In the genomic region with DNA sequence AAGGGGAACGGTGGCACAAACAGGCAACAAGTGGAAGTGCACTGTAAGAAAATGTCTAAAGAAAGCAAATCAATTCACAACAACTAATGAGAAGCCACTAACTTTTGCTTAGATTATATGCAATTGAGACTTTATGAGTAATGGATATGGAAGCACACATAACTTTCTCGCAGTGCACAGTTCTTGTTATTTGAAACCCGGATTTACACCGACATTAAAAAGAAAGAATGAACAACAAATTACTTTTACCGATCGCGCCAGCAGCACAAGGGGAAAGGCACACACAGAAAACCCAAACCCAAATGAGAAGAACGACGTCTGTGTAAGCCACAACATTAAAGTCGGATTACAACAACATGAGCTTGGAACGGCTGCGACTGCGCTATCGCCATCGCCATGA, we compare ENCODE assay signal across 1 fruit fly cellular context.
TF ChIP-seq lines count a peak whose summit lies in the region.

No protein-coding gene starts in this region.

TF ChIP-seq in whole organism, embryonic, 481 proteins besides CTCF, POLR2A, EP300 and RAD21 (continued from another document and continues in another):
- TF ChIP-seq ase (GFP tag; IDR thresholded peaks at IDR 0.05; lab: Robert Waterston, UW) (0 out of 3 replicates have a peak, but pooled peaks have one; percentile 25), CG10431 (GFP tag; optimal IDR thresholded peaks at IDR 0.05; lab: Kevin White, UChicago) (peak; percentile 65), Mrtf (GFP tag; IDR thresholded peaks at IDR 0.05; lab: Robert Waterston, UW) (no peak), CG15514 (GFP tag; optimal IDR thresholded peaks at IDR 0.05; lab: Kevin White, UChicago) (no peak), sd (tag; optimal IDR thresholded peaks at IDR 0.05; lab: Kevin White, UChicago) (no peak), Ptx1 (GFP tag; IDR thresholded peaks at IDR 0.05; lab: Robert Waterston, UW) (peak; percentile 66), fd96Cb (tag; optimal IDR thresholded peaks at IDR 0.05; lab: Kevin White, UChicago) (peak; percentile 76), sisA (GFP tag; IDR thresholded peaks at IDR 0.05; lab: Robert Waterston, UW) (peak; percentile 79), Oli (tag; optimal IDR thresholded peaks at IDR 0.05; lab: Kevin White, UChicago) (peak; percentile 65), ap (GFP tag; IDR thresholded peaks at IDR 0.05; lab: Robert Waterston, UW) (no peak), tap (tag; optimal IDR thresholded peaks at IDR 0.05; lab: Kevin White, UChicago) (peak; percentile 4), CG10543 (GFP tag; optimal IDR thresholded peaks at IDR 0.05; lab: Kevin White, UChicago) (no peak), CG5953 (GFP tag; IDR thresholded peaks at IDR 0.05; lab: Robert Waterston, UW) (no peak), B-H1 (GFP tag; IDR thresholded peaks at IDR 0.05; lab: Robert Waterston, UW) (peak; percentile 35; the same call in 1 of the 3 replicates), unc-4 (GFP tag; IDR thresholded peaks at IDR 0.05; lab: Robert Waterston, UW; ENCODE audit: partially characterized antibody) (no peak), CG17361 (GFP tag; IDR thresholded peaks at IDR 0.05; lab: Robert Waterston, UW) (peak; percentile 62; the same call in 2 of the 3 replicates), schlank (tag; optimal IDR thresholded peaks at IDR 0.05; lab: Kevin White, UChicago) (no peak), nmo (GFP tag; optimal IDR thresholded peaks at IDR 0.05; lab: Kevin White, UChicago) (peak; percentile 80), pan (optimal IDR thresholded peaks at IDR 0.05; lab: Kevin White, UChicago) (no peak), pan (GFP tag; optimal IDR thresholded peaks at IDR 0.05 in 1 of 2, IDR thresholded peaks at IDR 0.05 in 1 of 2) (peak in 1 of 2 experiments; percentile 62), CG30020 (tag; optimal IDR thresholded peaks at IDR 0.05; lab: Kevin White, UChicago) (peak; percentile 22), CG12769 (tag; optimal IDR thresholded peaks at IDR 0.05; lab: Kevin White, UChicago) (no peak), CG4424 (GFP tag; optimal IDR thresholded peaks at IDR 0.05; lab: Kevin White, UChicago) (peak; percentile 79), CG11085 (GFP tag; IDR thresholded peaks at IDR 0.05; lab: Robert Waterston, UW) (0 out of 2 replicates have a peak, but pooled peaks have one; percentile 8), CG34422 (GFP tag; IDR thresholded peaks at IDR 0.05; lab: Robert Waterston, UW) (peak; percentile 69; the same call in 2 of the 3 replicates), slou (GFP tag; optimal IDR thresholded peaks at IDR 0.05; lab: Kevin White, UChicago) (no peak), usp (GFP tag; optimal IDR thresholded peaks at IDR 0.05; lab: Kevin White, UChicago) (no peak), pb (GFP tag; optimal IDR thresholded peaks at IDR 0.05; lab: Kevin White, UChicago) (peak; percentile 22), CG1529 (GFP tag; optimal IDR thresholded peaks at IDR 0.05; lab: Kevin White, UChicago) (peak; percentile 66), CG4360 (GFP tag; IDR thresholded peaks at IDR 0.05; lab: Robert Waterston, UW) (peak; percentile 79), E2f1 (GFP tag; IDR thresholded peaks at IDR 0.05; lab: Robert Waterston, UW) (peak; percentile 46; the same call in 1 of the 2 replicates), CG12155 (GFP tag; optimal IDR thresholded peaks at IDR 0.05; lab: Kevin White, UChicago) (peak; percentile 18), Pdp1 (GFP tag; optimal IDR thresholded peaks at IDR 0.05; lab: Kevin White, UChicago) (peak; percentile 69 to 72), D19A (tag; optimal IDR thresholded peaks at IDR 0.05; lab: Kevin White, UChicago) (peak; percentile 74), CG6254 (GFP tag; optimal IDR thresholded peaks at IDR 0.05; lab: Kevin White, UChicago) (peak; percentile 72), CG13123 (GFP tag; optimal IDR thresholded peaks at IDR 0.05; lab: Kevin White, UChicago) (peak; percentile 35), ind (GFP tag; optimal IDR thresholded peaks at IDR 0.05; lab: Kevin White, UChicago) (peak; percentile 40), dan (GFP tag; IDR thresholded peaks at IDR 0.05; lab: Robert Waterston, UW) (peak; percentile 25; the same call in 1 of the 2 replicates), Chrac-16 (GFP tag; optimal IDR thresholded peaks at IDR 0.05; lab: Kevin White, UChicago) (peak; percentile 79), gfzf (GFP tag; optimal IDR thresholded peaks at IDR 0.05; lab: Kevin White, UChicago) (no peak), Stat92E (GFP tag; optimal IDR thresholded peaks at IDR 0.05; lab: Kevin White, UChicago) (peak in 1 of 3 experiments; percentile 93), Ravus (GFP tag; IDR thresholded peaks at IDR 0.05; lab: Robert Waterston, UW) (no peak), knrl (GFP tag; IDR thresholded peaks at IDR 0.05; lab: Robert Waterston, UW; ENCODE audit: partially characterized antibody) (no peak), dimm (GFP tag; IDR thresholded peaks at IDR 0.05; lab: Robert Waterston, UW) (no peak), Neu2 (GFP tag; optimal IDR thresholded peaks at IDR 0.05; lab: Kevin White, UChicago; ENCODE audit: borderline replicate concordance) (no peak), CG12744 (GFP tag; optimal IDR thresholded peaks at IDR 0.05; lab: Kevin White, UChicago) (no peak), CG10959 (GFP tag; IDR thresholded peaks at IDR 0.05; lab: Robert Waterston, UW) (peak; percentile 87), Dll (GFP tag; IDR thresholded peaks at IDR 0.05; lab: Robert Waterston, UW; ENCODE audit: partially characterized antibody) (no peak), NC2β (GFP tag; optimal IDR thresholded peaks at IDR 0.05; lab: Kevin White, UChicago) (peak; percentile 81), scrt (GFP tag; optimal IDR thresholded peaks at IDR 0.05; lab: Kevin White, UChicago) (peak; percentile 23), Jarid2 (GFP tag; optimal IDR thresholded peaks at IDR 0.05; lab: Kevin White, UChicago) (no peak), CG18262 (tag; optimal IDR thresholded peaks at IDR 0.05; lab: Kevin White, UChicago) (peak; percentile 90), lmd (GFP tag; IDR thresholded peaks at IDR 0.05; lab: Robert Waterston, UW) (peak; percentile 53), B-H2 (GFP tag; optimal IDR thresholded peaks at IDR 0.05; lab: Kevin White, UChicago) (no peak), bbx (GFP tag; IDR thresholded peaks at IDR 0.05; lab: Robert Waterston, UW; ENCODE audit: partially characterized antibody) (no peak), trem (tag; optimal IDR thresholded peaks at IDR 0.05; lab: Kevin White, UChicago) (peak; percentile 75), CG11247 (GFP tag; IDR thresholded peaks at IDR 0.05; lab: Robert Waterston, UW) (no peak), Sry-β (GFP tag; optimal IDR thresholded peaks at IDR 0.05; lab: Kevin White, UChicago) (peak; percentile 39), Oaz (GFP tag; IDR thresholded peaks at IDR 0.05; lab: Robert Waterston, UW) (no peak), wek (GFP tag; optimal IDR thresholded peaks at IDR 0.05; lab: Kevin White, UChicago) (no peak), kni (GFP tag; optimal IDR thresholded peaks at IDR 0.05; lab: Kevin White, UChicago) (peak; percentile 68), CG7357 (GFP tag; IDR thresholded peaks at IDR 0.05; lab: Robert Waterston, UW) (peak; percentile 54; the same call in 1 of the 3 replicates), esg (GFP tag; conservative IDR thresholded peaks at IDR 0.05; lab: Robert Waterston, UW) (peak; percentile 40; the same call in 1 of the 2 replicates), CG18764 (GFP tag; optimal IDR thresholded peaks at IDR 0.05; lab: Kevin White, UChicago) (peak; percentile 60), ATbp (GFP tag; optimal IDR thresholded peaks at IDR 0.05; lab: Kevin White, UChicago) (peak; percentile 62), Myb (GFP tag; optimal IDR thresholded peaks at IDR 0.05; lab: Kevin White, UChicago) (no peak), btn (GFP tag; optimal IDR thresholded peaks at IDR 0.05; lab: Kevin White, UChicago) (peak; percentile 67), onecut (GFP tag; IDR thresholded peaks at IDR 0.05; lab: Robert Waterston, UW) (peak; percentile 43; the same call in 1 of the 2 replicates), CG7839 (tag; optimal IDR thresholded peaks at IDR 0.05; lab: Kevin White, UChicago) (peak; percentile 71), CG30403 (GFP tag; optimal IDR thresholded peaks at IDR 0.05; lab: Kevin White, UChicago) (peak; percentile 60), Nf-YA (GFP tag; IDR thresholded peaks at IDR 0.05; lab: Robert Waterston, UW) (0 out of 2 replicates have a peak, but pooled peaks have one; percentile 58), Awh (GFP tag; IDR thresholded peaks at IDR 0.05; lab: Robert Waterston, UW) (peak; percentile 71; the same call in 1 of the 2 replicates), wdn (GFP tag; IDR thresholded peaks at IDR 0.05; lab: Robert Waterston, UW) (no peak), CG7786 (GFP tag; optimal IDR thresholded peaks at IDR 0.05; lab: Kevin White, UChicago) (peak; percentile 20), CG3407 (GFP tag; optimal IDR thresholded peaks at IDR 0.05; lab: Kevin White, UChicago) (peak; percentile 76), so (GFP tag; IDR thresholded peaks at IDR 0.05; lab: Robert Waterston, UW) (no peak), CG2889 (GFP tag; IDR thresholded peaks at IDR 0.05; lab: Robert Waterston, UW) (no peak), Trl (optimal IDR thresholded peaks at IDR 0.05; lab: Kevin White, UChicago) (no peak), Trl (GFP tag; optimal IDR thresholded peaks at IDR 0.05; lab: Kevin White, UChicago) (peak; percentile 73), shn (GFP tag; optimal IDR thresholded peaks at IDR 0.05; lab: Kevin White, UChicago) (peak; percentile 52), CG1603 (tag; optimal IDR thresholded peaks at IDR 0.05; lab: Kevin White, UChicago) (peak; percentile 88), CG17186 (GFP tag; optimal IDR thresholded peaks at IDR 0.05; lab: Kevin White, UChicago) (peak; percentile 13), E2f2 (GFP tag; IDR thresholded peaks at IDR 0.05; lab: Robert Waterston, UW) (0 out of 2 replicates have a peak, but pooled peaks have one; percentile 14), CG9609 (GFP tag; optimal IDR thresholded peaks at IDR 0.05; lab: Kevin White, UChicago) (peak; percentile 66), CG8290 (GFP tag; optimal IDR thresholded peaks at IDR 0.05; lab: Kevin White, UChicago) (peak; percentile 67), CG8290 (tag; optimal IDR thresholded peaks at IDR 0.05; lab: Kevin White, UChicago) (no peak), Atf-2 (GFP tag; optimal IDR thresholded peaks at IDR 0.05; lab: Kevin White, UChicago) (peak; percentile 70), Usf (GFP tag; optimal IDR thresholded peaks at IDR 0.05; lab: Kevin White, UChicago) (peak; percentile 41), lab (GFP tag; optimal IDR thresholded peaks at IDR 0.05; lab: Kevin White, UChicago) (peak; percentile 19), CG15696 (tag; optimal IDR thresholded peaks at IDR 0.05; lab: Kevin White, UChicago) (peak; percentile 68), Gug (GFP tag; IDR thresholded peaks at IDR 0.05; lab: Robert Waterston, UW) (peak; percentile 55; the same call in 2 of the 4 replicates), CG4730 (GFP tag; IDR thresholded peaks at IDR 0.05; lab: Robert Waterston, UW) (0 out of 2 replicates have a peak, but pooled peaks have one; percentile 21), ttk (GFP tag; IDR thresholded peaks at IDR 0.05; lab: Robert Waterston, UW) (no peak; the same call in 1 of the 2 replicates), aop (GFP tag; IDR thresholded peaks at IDR 0.05; lab: Robert Waterston, UW) (peak; percentile 53; the same call in 1 of the 2 replicates), CG3281 (GFP tag; optimal IDR thresholded peaks at IDR 0.05; lab: Kevin White, UChicago) (no peak), sens-2 (GFP tag; IDR thresholded peaks at IDR 0.05; lab: Robert Waterston, UW) (peak; percentile 70), Six4 (GFP tag; optimal IDR thresholded peaks at IDR 0.05; lab: Kevin White, UChicago) (peak; percentile 79), toy (GFP tag; IDR thresholded peaks at IDR 0.05; lab: Robert Waterston, UW) (no peak), phol (tag; optimal IDR thresholded peaks at IDR 0.05; lab: Kevin White, UChicago) (peak; percentile 79), CG4404 (GFP tag; IDR thresholded peaks at IDR 0.05; lab: Robert Waterston, UW) (peak; percentile 64; the same call in 1 of the 2 replicates), Lpt (GFP tag; optimal IDR thresholded peaks at IDR 0.05; lab: Kevin White, UChicago) (no peak), tup (GFP tag; optimal IDR thresholded peaks at IDR 0.05; lab: Kevin White, UChicago) (peak; percentile 14), CG10274 (GFP tag; optimal IDR thresholded peaks at IDR 0.05; lab: Kevin White, UChicago) (no peak), gem (tag; optimal IDR thresholded peaks at IDR 0.05; lab: Kevin White, UChicago) (peak; percentile 84), NC2α (GFP tag; optimal IDR thresholded peaks at IDR 0.05; lab: Kevin White, UChicago) (no peak), CG17829 (tag; optimal IDR thresholded peaks at IDR 0.05; lab: Kevin White, UChicago) (peak; percentile 88), Max (GFP tag; optimal IDR thresholded peaks at IDR 0.05; lab: Kevin White, UChicago) (peak; percentile 35), gro (GFP tag; optimal IDR thresholded peaks at IDR 0.05; lab: Kevin White, UChicago) (no peak), CG11695 (GFP tag; IDR thresholded peaks at IDR 0.05; lab: Robert Waterston, UW) (0 out of 3 replicates have a peak, but pooled peaks have one; percentile 45), Hr39 (optimal IDR thresholded peaks at IDR 0.05; lab: Kevin White, UChicago) (no peak), NfI (GFP tag; optimal IDR thresholded peaks at IDR 0.05; lab: Kevin White, UChicago) (peak; percentile 27), CG4617 (GFP tag; optimal IDR thresholded peaks at IDR 0.05; lab: Kevin White, UChicago; ENCODE audit: borderline replicate concordance) (peak; percentile 4), bigmax (GFP tag; optimal IDR thresholded peaks at IDR 0.05; lab: Kevin White, UChicago) (no peak), Lhr (GFP tag; optimal IDR thresholded peaks at IDR 0.05; lab: Kevin White, UChicago) (peak; percentile 60), CG12104 (GFP tag; optimal IDR thresholded peaks at IDR 0.05; lab: Kevin White, UChicago) (peak; percentile 4), lola (GFP tag; optimal IDR thresholded peaks at IDR 0.05; lab: Kevin White, UChicago) (peak in 1 of 3 experiments; percentile 89), sc (optimal IDR thresholded peaks at IDR 0.05; lab: Kevin White, UChicago) (no peak), sc (GFP tag; optimal IDR thresholded peaks at IDR 0.05; lab: Kevin White, UChicago) (peak; percentile 72), CG5180 (GFP tag; optimal IDR thresholded peaks at IDR 0.05; lab: Kevin White, UChicago) (peak; percentile 11), CG7271 (tag; optimal IDR thresholded peaks at IDR 0.05; lab: Kevin White, UChicago) (no peak), nom (GFP tag; optimal IDR thresholded peaks at IDR 0.05; lab: Kevin White, UChicago) (peak; percentile 10), CG14710 (tag; optimal IDR thresholded peaks at IDR 0.05; lab: Kevin White, UChicago) (peak; percentile 85), croc (GFP tag; conservative IDR thresholded peaks at IDR 0.05; lab: Robert Waterston, UW) (peak; percentile 72), CG10979 (tag; optimal IDR thresholded peaks at IDR 0.05; lab: Kevin White, UChicago) (peak; percentile 91)
